Worm (Caenorhabditis elegans) whole organism, young adult: ENCODE measurements around the gene rde-12.
A peak's percentile ranks its signal among the peaks of the same experiment; 100 is the strongest.

ENCODE experiments used
- B0019.2 ChIP-seq: fragments of 200-800 bp; sonication (Bioruptor generic); conservative IDR thresholded peaks from 2 replicates; pipeline ENCODE4 v1.3.6; 2022; ENCODE audit warnings: missing genetic modification reagents, missing genetic modification characterization, missing compliant biosample characterization
- C06A6.2 ChIP-seq: fragments of 200-800 bp; sonication (Bioruptor generic); conservative IDR thresholded peaks from 2 replicates; pipeline ENCODE4 v1.3.6; 2022; ENCODE audit warnings: missing genetic modification characterization, missing compliant biosample characterization
- D2030.7 ChIP-seq: fragments of 200-800 bp; sonication (Bioruptor generic); IDR thresholded peaks from 2 replicates; pipeline ENCODE4 v1.3.6; 2022; ENCODE audit warnings: missing genetic modification reagents, missing genetic modification characterization, missing compliant biosample characterization
- F33H1.4 ChIP-seq: fragments of 200-800 bp; sonication (Bioruptor generic); IDR thresholded peaks from 2 replicates; pipeline ENCODE4 v1.3.6; 2022; ENCODE audit warnings: missing genetic modification reagents, missing genetic modification characterization, missing compliant biosample characterization
- F49E8.2 ChIP-seq: sonication (generic microtip); optimal IDR thresholded peaks from 3 replicates; lab custom pipeline; 2017; ENCODE audit warnings: missing genetic modification characterization, mild to moderate bottlenecking, missing compliant biosample characterization, antibody characterized with exemption, moderate library complexity; ENCODE audit not compliant: insufficient read depth
- F57C9.4 ChIP-seq: sonication (generic microtip); optimal IDR thresholded peaks from 2 replicates; lab custom pipeline; 2017; ENCODE audit warnings: mild to moderate bottlenecking, missing genetic modification characterization, missing compliant biosample characterization
- K11D2.4 ChIP-seq: fragments of 200-800 bp; sonication (Bioruptor generic); IDR thresholded peaks from 2 replicates; pipeline ENCODE4 v1.3.6; 2022; ENCODE audit warnings: missing genetic modification reagents, missing genetic modification characterization, missing compliant biosample characterization
- Y53G8AR.9 ChIP-seq: fragments of 200-800 bp; sonication (Bioruptor generic); conservative IDR thresholded peaks from 2 replicates; pipeline ENCODE4 v1.3.6; 2022; ENCODE audit warnings: missing genetic modification reagents, missing genetic modification characterization, missing compliant biosample characterization
- Y56A3A.18 ChIP-seq: fragments of 200-800 bp; sonication (Bioruptor generic); IDR thresholded peaks from 2 replicates; pipeline ENCODE4 v1.3.6; 2022; ENCODE audit warnings: missing genetic modification reagents, missing genetic modification characterization, missing compliant biosample characterization
- Y79H2A.3 ChIP-seq: fragments of 200-800 bp; sonication (Bioruptor generic); conservative IDR thresholded peaks from 2 replicates; pipeline ENCODE4 v1.3.6; 2022; ENCODE audit warnings: missing genetic modification reagents, missing genetic modification characterization, missing compliant biosample characterization
- Y95B8A.8 ChIP-seq: fragments of 200-800 bp; sonication (Bioruptor generic); IDR thresholded peaks from 2 replicates; pipeline ENCODE4 v1.3.6; 2022; ENCODE audit warnings: missing genetic modification reagents, missing genetic modification characterization, missing compliant biosample characterization
- atf-7 ChIP-seq: sonication (generic microtip); optimal IDR thresholded peaks from 2 replicates; lab custom pipeline; 2017; ENCODE audit warnings: mild to moderate bottlenecking, missing genetic modification characterization, missing compliant biosample characterization
- attf-3 ChIP-seq: fragments of 200-800 bp; sonication (Bioruptor generic); conservative IDR thresholded peaks from 2 replicates; pipeline ENCODE4 v1.3.6; 2022; ENCODE audit warnings: missing genetic modification reagents, missing genetic modification characterization, missing compliant biosample characterization
- attf-5 ChIP-seq: fragments of 200-800 bp; sonication (Bioruptor generic); optimal IDR thresholded peaks from 2 replicates; lab custom pipeline; 2018; ENCODE audit warnings: mild to moderate bottlenecking, missing genetic modification characterization, missing compliant biosample characterization
- cebp-1 ChIP-seq, 2 experiments: fragments of 200-800 bp in 1 of 2; sonication (Bioruptor generic) in 1 of 2; sonication (generic microtip) in 1 of 2; IDR thresholded peaks in 1 of 2; optimal IDR thresholded peaks in 1 of 2; 2 replicates each; pipeline versions ENCODE4 v1.3.6 to Lab custom; 2017 to 2022; ENCODE audit warnings: missing compliant biosample characterization in 2 of 2, missing genetic modification characterization in 2 of 2, mild to moderate bottlenecking in 1 of 2, missing genetic modification reagents in 1 of 2, moderate library complexity in 1 of 2
- cebp-2 ChIP-seq: fragments of 200-800 bp; sonication (Bioruptor generic); IDR thresholded peaks from 2 replicates; pipeline ENCODE4 v1.3.6; 2022; ENCODE audit warnings: missing genetic modification characterization, missing compliant biosample characterization
- ceh-100 ChIP-seq: fragments of 200-800 bp; sonication (Bioruptor generic); IDR thresholded peaks from 2 replicates; pipeline ENCODE4 v1.3.6; 2022; ENCODE audit warnings: missing genetic modification reagents, missing genetic modification characterization, missing compliant biosample characterization
- ceh-58 ChIP-seq: fragments of 200-800 bp; sonication (Bioruptor generic); IDR thresholded peaks from 2 replicates; pipeline ENCODE4 v1.3.6; 2022; ENCODE audit warnings: missing genetic modification characterization, missing compliant biosample characterization
- ceh-79 ChIP-seq: sonication (generic microtip); optimal IDR thresholded peaks from 2 replicates; lab custom pipeline; 2017; ENCODE audit warnings: mild to moderate bottlenecking, missing genetic modification characterization, missing compliant biosample characterization
- ceh-91 ChIP-seq: fragments of 200-800 bp; sonication (Bioruptor generic); IDR thresholded peaks from 2 replicates; pipeline ENCODE4 v1.3.6; 2022; ENCODE audit warnings: missing genetic modification reagents, missing genetic modification characterization, missing compliant biosample characterization
- die-1 ChIP-seq: sonication (generic microtip); optimal IDR thresholded peaks from 2 replicates; lab custom pipeline; 2016; ENCODE audit warnings: missing genotype, mild to moderate bottlenecking, missing genetic modification characterization, missing compliant biosample characterization
- efl-1 ChIP-seq: fragments of 150-350 bp; optimal IDR thresholded peaks from 2 replicates; lab custom pipeline; 2014; ENCODE audit warnings: missing biosample characterization, missing genetic modification reagents, missing genetic modification characterization
- egrh-3 ChIP-seq: fragments of 200-800 bp; sonication (Bioruptor generic); IDR thresholded peaks from 2 replicates; pipeline ENCODE4 v1.3.6; 2022; ENCODE audit warnings: missing genetic modification reagents, missing genetic modification characterization, missing compliant biosample characterization
- hlh-12 ChIP-seq: sonication (generic microtip); optimal IDR thresholded peaks from 2 replicates; lab custom pipeline; 2016; ENCODE audit warnings: missing genetic modification characterization, missing compliant biosample characterization
- hmg-20 ChIP-seq: fragments of 200-800 bp; sonication (Bioruptor generic); IDR thresholded peaks from 2 replicates; pipeline ENCODE4 v1.3.6; 2022; ENCODE audit warnings: missing genetic modification reagents, missing genetic modification characterization, missing compliant biosample characterization
- hsf-1 ChIP-seq: fragments of 200-800 bp; sonication (Bioruptor generic); IDR thresholded peaks from 2 replicates; pipeline ENCODE4 v1.3.6; 2022; ENCODE audit warnings: missing genetic modification reagents, missing genetic modification characterization, missing compliant biosample characterization
- lin-40 ChIP-seq: sonication (generic microtip); optimal IDR thresholded peaks from 2 replicates; lab custom pipeline; 2016; ENCODE audit warnings: missing genetic modification characterization, mild to moderate bottlenecking, missing compliant biosample characterization, missing genotype, missing genetic modification reagents
- lin-54 ChIP-seq: fragments of 200-800 bp; sonication (Bioruptor generic); optimal IDR thresholded peaks from 2 replicates; lab custom pipeline; 2018; ENCODE audit warnings: mild to moderate bottlenecking, missing genetic modification characterization, missing compliant biosample characterization
- madf-3 ChIP-seq: fragments of 200-800 bp; sonication (Bioruptor generic); IDR thresholded peaks from 2 replicates; pipeline ENCODE4 v1.3.6; 2022; ENCODE audit warnings: missing genetic modification reagents, missing genetic modification characterization, missing compliant biosample characterization
- madf-6 ChIP-seq: fragments of 200-800 bp; sonication (Bioruptor generic); IDR thresholded peaks from 2 replicates; pipeline ENCODE4 v1.3.6; 2022; ENCODE audit warnings: missing genetic modification reagents, missing genetic modification characterization, missing compliant biosample characterization
- madf-8 ChIP-seq: fragments of 200-800 bp; sonication (Bioruptor generic); conservative IDR thresholded peaks from 2 replicates; pipeline ENCODE4 v1.3.6; 2022; ENCODE audit warnings: missing genetic modification reagents, missing genetic modification characterization, missing compliant biosample characterization
- mcd-1 ChIP-seq: fragments of 200-800 bp; sonication (Bioruptor generic); IDR thresholded peaks from 2 replicates; pipeline ENCODE4 v1.3.6; 2022; ENCODE audit warnings: missing genetic modification reagents, missing genetic modification characterization, missing compliant biosample characterization
- mxl-1 ChIP-seq: sonication (generic microtip); optimal IDR thresholded peaks from 2 replicates; lab custom pipeline; 2016; ENCODE audit warnings: missing genetic modification characterization, missing compliant biosample characterization
- nfya-2 ChIP-seq: fragments of 200-800 bp; sonication (Bioruptor generic); IDR thresholded peaks from 2 replicates; pipeline ENCODE4 v1.3.6; 2022; ENCODE audit warnings: missing genetic modification reagents, missing genetic modification characterization, missing compliant biosample characterization
- nfyb-1 ChIP-seq: fragments of 200-800 bp; sonication (Bioruptor generic); IDR thresholded peaks from 2 replicates; pipeline ENCODE4 v1.3.6; 2022; ENCODE audit warnings: missing genetic modification reagents, missing genetic modification characterization, missing compliant biosample characterization
- nhr-120 ChIP-seq: fragments of 200-800 bp; sonication (Bioruptor generic); IDR thresholded peaks from 2 replicates; pipeline ENCODE4 v1.3.6; 2022; ENCODE audit warnings: missing genetic modification characterization, missing compliant biosample characterization
- nhr-27 ChIP-seq: fragments of 200-800 bp; sonication (Bioruptor generic); optimal IDR thresholded peaks from 2 replicates; lab custom pipeline; 2018; ENCODE audit warnings: mild to moderate bottlenecking, missing genetic modification characterization, moderate library complexity, missing compliant biosample characterization
- nhr-80 ChIP-seq: sonication (generic microtip); optimal IDR thresholded peaks from 2 replicates; lab custom pipeline; 2016; ENCODE audit warnings: missing genetic modification characterization, missing compliant biosample characterization
- pbrm-1 ChIP-seq: fragments of 200-800 bp; sonication (Bioruptor generic); IDR thresholded peaks from 2 replicates; pipeline ENCODE4 v1.3.6; 2022; ENCODE audit warnings: missing genetic modification reagents, missing genetic modification characterization, missing compliant biosample characterization
- rec-8 ChIP-seq, 2 experiments: sonication (generic microtip); optimal IDR thresholded peaks; 2 replicates each; lab custom pipeline; 2016; ENCODE audit warnings: mild to moderate bottlenecking in 2 of 2, missing genetic modification characterization in 2 of 2, missing genetic modification reagents in 2 of 2, missing genotype in 2 of 2, missing biosample characterization in 1 of 2, missing compliant biosample characterization in 1 of 2, moderate library complexity in 1 of 2
- sea-2 ChIP-seq: fragments of 200-800 bp; sonication (Bioruptor generic); IDR thresholded peaks from 2 replicates; pipeline ENCODE4 v1.3.6; 2022; ENCODE audit warnings: missing genetic modification characterization, missing compliant biosample characterization
- xnd-1 ChIP-seq: sonication (generic microtip); optimal IDR thresholded peaks from 2 replicates; lab custom pipeline; 2016; ENCODE audit warnings: missing genotype, missing genetic modification reagents, missing genetic modification characterization, missing compliant biosample characterization
- zfh-2 ChIP-seq: fragments of 200-800 bp; sonication (Bioruptor generic); conservative IDR thresholded peaks from 2 replicates; pipeline ENCODE4 v1.3.6; 2022; ENCODE audit warnings: missing genetic modification reagents, missing genetic modification characterization, missing compliant biosample characterization
- ztf-25 ChIP-seq: fragments of 200-800 bp; sonication (Bioruptor generic); IDR thresholded peaks from 2 replicates; pipeline ENCODE4 v1.3.6; 2022; ENCODE audit warnings: missing genetic modification reagents, missing genetic modification characterization, missing compliant biosample characterization
- ztf-28 ChIP-seq: fragments of 200-800 bp; sonication (Bioruptor generic); IDR thresholded peaks from 2 replicates; pipeline ENCODE4 v1.3.6; 2022; ENCODE audit warnings: missing genetic modification reagents, missing genetic modification characterization, missing compliant biosample characterization

rde-12 gene

ce11 chrV:13645848-13646578 lies 19.2 kb upstream of the rde-12 start:
- TF ChIP-seq D2030.7 (peak; percentile 30), ztf-25 (peak; percentile 74; the same call in 1 of the 2 replicates), sea-2 (GFP tag; lab: Robert Waterston, UW) (0 out of 2 replicates have a peak, but pooled peaks have one; percentile 81), egrh-3 (GFP tag; lab: Robert Waterston, UW) (peak; percentile 100), Y79H2A.3 (GFP tag; lab: Robert Waterston, UW) (0 out of 2 replicates have a peak, but pooled peaks have one; percentile 9), hlh-12 (tag; lab: Kevin White, UChicago) (no peak), cebp-2 (GFP tag; lab: Robert Waterston, UW) (peak; percentile 91), K11D2.4 (GFP tag; lab: Robert Waterston, UW) (peak; percentile 68; the same call in 1 of the 2 replicates), ceh-79 (tag; lab: Kevin White, UChicago) (no peak), nfyb-1 (0 out of 2 replicates have a peak, but pooled peaks have one; percentile 36), madf-3 (peak; percentile 81), mxl-1 (tag; lab: Kevin White, UChicago) (no peak), B0019.2 (GFP tag; lab: Robert Waterston, UW) (peak; percentile 75), madf-8 (GFP tag; lab: Robert Waterston, UW) (peak; percentile 43), die-1 (tag; lab: Kevin White, UChicago) (peak; percentile 22), ceh-91 (GFP tag; lab: Robert Waterston, UW) (peak; percentile 32; the same call in 1 of the 2 replicates), F49E8.2 (tag; lab: Kevin White, UChicago) (no peak), F33H1.4 (GFP tag; lab: Robert Waterston, UW) (peak; percentile 5; the same call in 1 of the 2 replicates), nhr-120 (GFP tag; lab: Robert Waterston, UW) (peak; percentile 87; the same call in 1 of the 2 replicates), mcd-1 (GFP tag; lab: Robert Waterston, UW) (peak; percentile 90), attf-3 (GFP tag; lab: Robert Waterston, UW) (peak; percentile 27; the same call in 1 of the 2 replicates), Y53G8AR.9 (0 out of 2 replicates have a peak, but pooled peaks have one; percentile 22), lin-40 (tag; lab: Kevin White, UChicago) (no peak), rec-8 (tag; optimal IDR thresholded peaks at IDR 0.05; lab: Kevin White, UChicago) (no peak), xnd-1 (tag; lab: Kevin White, UChicago) (no peak), Y56A3A.18 (GFP tag; lab: Robert Waterston, UW) (no peak), atf-7 (tag; lab: Kevin White, UChicago) (no peak), ceh-58 (GFP tag; lab: Robert Waterston, UW) (0 out of 2 replicates have a peak, but pooled peaks have one; percentile 4), cebp-1 (GFP tag; IDR thresholded peaks at IDR 0.05; lab: Robert Waterston, UW) (peak; percentile 30; the same call in 1 of the 2 replicates), cebp-1 (tag; optimal IDR thresholded peaks at IDR 0.05; lab: Kevin White, UChicago) (no peak), ceh-100 (GFP tag; lab: Robert Waterston, UW) (no peak; the same call in 1 of the 2 replicates), madf-6 (GFP tag; lab: Robert Waterston, UW) (peak; percentile 55; the same call in 1 of the 2 replicates), C06A6.2 (GFP tag; lab: Robert Waterston, UW) (peak; percentile 38; the same call in 1 of the 2 replicates), efl-1 (GFP tag; lab: Kevin White, UChicago) (no peak), nhr-27 (tag; lab: Kevin White, UChicago) (no peak), nhr-80 (tag; lab: Kevin White, UChicago) (no peak), attf-5 (GFP tag; lab: Kevin White, UChicago) (peak; percentile 22), nfya-2 (GFP tag; lab: Robert Waterston, UW) (0 out of 2 replicates have a peak, but pooled peaks have one; percentile 71), hsf-1 (GFP tag; lab: Robert Waterston, UW) (peak; percentile 12; the same call in 1 of the 2 replicates), lin-54 (peak; percentile 3), F57C9.4 (tag; lab: Kevin White, UChicago) (no peak), hmg-20 (GFP tag; lab: Robert Waterston, UW) (no peak), ztf-28 (GFP tag; lab: Robert Waterston, UW) (0 out of 2 replicates have a peak, but pooled peaks have one; percentile 68), Y95B8A.8 (GFP tag; lab: Robert Waterston, UW) (0 out of 2 replicates have a peak, but pooled peaks have one; percentile 74), pbrm-1 (GFP tag; lab: Robert Waterston, UW) (0 out of 2 replicates have a peak, but pooled peaks have one; percentile 6), zfh-2 (GFP tag; lab: Robert Waterston, UW) (peak; percentile 77; the same call in 1 of the 2 replicates)
